Fruit fly (Drosophila melanogaster) whole organism, embryonic: ENCODE data around the gene CG13088.
A peak's percentile ranks its signal among the peaks of the same experiment; 100 is the strongest.

Source experiments
- ATbp ChIP-seq: fragments of 200-800 bp; sonication (Bioruptor generic); optimal IDR thresholded peaks from 2 replicates; lab custom pipeline; 2017; ENCODE audit warnings: missing biosample characterization, mild to moderate bottlenecking, missing genetic modification characterization, missing genetic modification reagents
- Awh ChIP-seq: fragments of 200-800 bp; sonication (Bioruptor generic); IDR thresholded peaks from 2 replicates; pipeline ENCODE4, ENCODE4 v1.3.6; 2022; ENCODE audit warnings: missing biosample characterization, missing genetic modification characterization
- B-H2 ChIP-seq: fragments of 200-800 bp; sonication (Bioruptor generic); optimal IDR thresholded peaks from 2 replicates; lab custom pipeline; 2018; ENCODE audit warnings: missing biosample characterization, mild to moderate bottlenecking, missing genetic modification characterization
- Bdp1 ChIP-seq: fragments of 200-800 bp; sonication (Bioruptor generic); optimal IDR thresholded peaks from 3 replicates; lab custom pipeline; 2016; ENCODE audit warnings: missing biosample characterization, missing genetic modification characterization
- BtbVII ChIP-seq: fragments of 200-800 bp; sonication (Bioruptor generic); optimal IDR thresholded peaks from 3 replicates; lab custom pipeline; 2017; ENCODE audit warnings: missing biosample characterization, mild to moderate bottlenecking, missing genetic modification characterization
- CG10267 ChIP-seq: fragments of 200-800 bp; sonication (Bioruptor generic); optimal IDR thresholded peaks from 2 replicates; lab custom pipeline; 2018; ENCODE audit warnings: missing biosample characterization, mild to moderate bottlenecking, missing genetic modification characterization, moderate library complexity
- CG11456 ChIP-seq: fragments of 200-800 bp; sonication (Bioruptor generic); IDR thresholded peaks from 3 replicates; pipeline ENCODE4 v1.3.6; 2022; ENCODE audit warnings: missing biosample characterization, missing genetic modification characterization
- CG13624 ChIP-seq: fragments of 200-800 bp; sonication (Bioruptor generic); optimal IDR thresholded peaks from 2 replicates; lab custom pipeline; 2016; ENCODE audit warnings: missing biosample characterization, missing genetic modification characterization
- CG14441 ChIP-seq: fragments of 200-800 bp; sonication (Bioruptor generic); IDR thresholded peaks from 2 replicates; pipeline ENCODE4 v1.3.6; 2022; ENCODE audit warnings: missing biosample characterization, missing genetic modification characterization
- CG14860 ChIP-seq: fragments of 200-800 bp; sonication (Bioruptor generic); IDR thresholded peaks from 3 replicates; pipeline ENCODE4 v1.3.6; 2022; ENCODE audit warnings: missing biosample characterization, missing genetic modification characterization; ENCODE audit not compliant: partially characterized antibody
- CG15269 ChIP-seq: fragments of 200-800 bp; sonication (Bioruptor generic); optimal IDR thresholded peaks from 2 replicates; lab custom pipeline; 2018; ENCODE audit warnings: missing biosample characterization, mild to moderate bottlenecking, missing genetic modification characterization, moderate library complexity
- CG2116 ChIP-seq: fragments of 200-800 bp; sonication (Bioruptor generic); optimal IDR thresholded peaks from 3 replicates; lab custom pipeline; 2018; ENCODE audit warnings: missing biosample characterization, mild to moderate bottlenecking, missing genetic modification characterization
- CG31365 ChIP-seq: fragments of 200-800 bp; sonication (Bioruptor generic); optimal IDR thresholded peaks from 2 replicates; lab custom pipeline; 2018; ENCODE audit warnings: missing biosample characterization, mild to moderate bottlenecking, missing genetic modification characterization
- CG32532 ChIP-seq: fragments of 200-800 bp; sonication (Bioruptor generic); IDR thresholded peaks from 2 replicates; pipeline ENCODE4 v1.3.6; 2022; ENCODE audit warnings: missing biosample characterization, missing genetic modification characterization
- CG34376 ChIP-seq: fragments of 200-800 bp; sonication (Bioruptor generic); optimal IDR thresholded peaks from 2 replicates; lab custom pipeline; 2018; ENCODE audit warnings: missing biosample characterization, mild to moderate bottlenecking, missing genetic modification characterization
- CG42726 ChIP-seq: fragments of 200-800 bp; sonication (Bioruptor generic); IDR thresholded peaks from 2 replicates; pipeline ENCODE4 v1.3.6; 2022; ENCODE audit warnings: missing biosample characterization, missing genetic modification characterization; ENCODE audit not compliant: partially characterized antibody
- CG4424 ChIP-seq: fragments of 200-800 bp; sonication (Bioruptor generic); optimal IDR thresholded peaks from 3 replicates; lab custom pipeline; 2016; ENCODE audit warnings: missing biosample characterization, missing genetic modification characterization
- CG6683 ChIP-seq: fragments of 200-800 bp; sonication (Bioruptor generic); optimal IDR thresholded peaks from 2 replicates; lab custom pipeline; 2017; ENCODE audit warnings: missing biosample characterization, mild to moderate bottlenecking, missing genetic modification characterization, missing genetic modification reagents
- CG6791 ChIP-seq: fragments of 200-800 bp; sonication (Bioruptor generic); IDR thresholded peaks from 3 replicates; pipeline ENCODE4 v1.3.6; 2022; ENCODE audit warnings: missing biosample characterization, missing genetic modification characterization; ENCODE audit not compliant: partially characterized antibody
- CG8944 ChIP-seq: fragments of 200-800 bp; sonication (Bioruptor generic); optimal IDR thresholded peaks from 3 replicates; lab custom pipeline; 2016; ENCODE audit warnings: missing biosample characterization, missing genetic modification characterization
- CoRest ChIP-seq: fragments of 200-800 bp; sonication (Bioruptor generic); optimal IDR thresholded peaks from 3 replicates; lab custom pipeline; 2018; ENCODE audit warnings: missing biosample characterization, mild to moderate bottlenecking, missing genetic modification characterization, moderate library complexity
- ERR ChIP-seq: fragments of 200-800 bp; sonication (Bioruptor generic); optimal IDR thresholded peaks from 2 replicates; lab custom pipeline; 2016; ENCODE audit warnings: missing biosample characterization, missing genetic modification characterization
- Kr ChIP-seq: fragments of 200-800 bp; sonication (Bioruptor generic); optimal IDR thresholded peaks from 2 replicates; lab custom pipeline; 2017; ENCODE audit warnings: missing biosample characterization, mild to moderate bottlenecking, missing genetic modification characterization
- Lpt ChIP-seq: fragments of >200 bp; optimal IDR thresholded peaks from 2 replicates; lab custom pipeline; 2018; ENCODE audit warnings: missing biosample characterization, missing genetic modification characterization
- Mrtf ChIP-seq: fragments of 200-800 bp; sonication (Bioruptor generic); IDR thresholded peaks from 3 replicates; pipeline ENCODE4 v1.3.6; 2022; ENCODE audit warnings: missing biosample characterization, missing genetic modification characterization
- NC2β ChIP-seq: fragments of 200-800 bp; sonication (Bioruptor generic); optimal IDR thresholded peaks from 2 replicates; lab custom pipeline; 2016; ENCODE audit warnings: missing biosample characterization, missing genetic modification characterization
- Nf-YC ChIP-seq: fragments of 200-800 bp; optimal IDR thresholded peaks from 3 replicates; lab custom pipeline; 2019; ENCODE audit warnings: missing biosample characterization, mild to moderate bottlenecking, missing genetic modification characterization, moderate library complexity
- Oaz ChIP-seq: fragments of 200-800 bp; sonication (Bioruptor generic); IDR thresholded peaks from 2 replicates; pipeline ENCODE4 v1.3.6; 2022; ENCODE audit warnings: missing biosample characterization, missing genetic modification characterization
- Side ChIP-seq: fragments of 200-800 bp; sonication (Bioruptor generic); optimal IDR thresholded peaks from 2 replicates; lab custom pipeline; 2016; ENCODE audit warnings: missing biosample characterization, missing genetic modification characterization
- ab ChIP-seq: fragments of 200-800 bp; sonication (Bioruptor generic); optimal IDR thresholded peaks from 2 replicates; lab custom pipeline; 2016; ENCODE audit warnings: missing biosample characterization, missing genetic modification characterization
- br ChIP-seq: fragments of >200 bp; optimal IDR thresholded peaks from 2 replicates; lab custom pipeline; 2017
- cad ChIP-seq: fragments of >200 bp; optimal IDR thresholded peaks from 2 replicates; lab custom pipeline; 2017; ENCODE audit warnings: missing biosample characterization, missing genetic modification characterization
- cg ChIP-seq: fragments of 200-800 bp; sonication (Bioruptor generic); optimal IDR thresholded peaks from 3 replicates; lab custom pipeline; 2019; ENCODE audit warnings: missing biosample characterization, mild to moderate bottlenecking, missing genetic modification characterization, moderate library complexity
- hbn ChIP-seq: fragments of 200-800 bp; sonication (Bioruptor generic); IDR thresholded peaks from 2 replicates; pipeline ENCODE4 v1.3.6; 2022; ENCODE audit warnings: missing biosample characterization, missing genetic modification characterization; ENCODE audit not compliant: partially characterized antibody
- jigr1 ChIP-seq: fragments of 200-800 bp; sonication (Bioruptor generic); IDR thresholded peaks from 3 replicates; pipeline ENCODE4 v1.3.6; 2022; ENCODE audit warnings: missing biosample characterization, missing genetic modification characterization
- jing ChIP-seq: fragments of 200-800 bp; sonication (Bioruptor generic); optimal IDR thresholded peaks from 2 replicates; lab custom pipeline; 2018; ENCODE audit warnings: missing biosample characterization, mild to moderate bottlenecking, missing genetic modification characterization
- jumu ChIP-seq: fragments of 200-800 bp; sonication (Bioruptor generic); optimal IDR thresholded peaks from 3 replicates; lab custom pipeline; 2016; ENCODE audit warnings: missing biosample characterization, missing genetic modification characterization
- kah ChIP-seq: fragments of 200-800 bp; sonication (Bioruptor generic); optimal IDR thresholded peaks from 2 replicates; lab custom pipeline; 2018; ENCODE audit warnings: missing biosample characterization, mild to moderate bottlenecking, missing genetic modification characterization
- pfk ChIP-seq: fragments of 200-800 bp; sonication (Bioruptor generic); optimal IDR thresholded peaks from 2 replicates; lab custom pipeline; 2018; ENCODE audit warnings: missing biosample characterization, mild to moderate bottlenecking, missing genetic modification characterization, moderate library complexity
- pho ChIP-seq: fragments of 200-800 bp; sonication (Bioruptor generic); optimal IDR thresholded peaks from 2 replicates; lab custom pipeline; 2016; ENCODE audit warnings: missing biosample characterization, missing genetic modification characterization
- pzg ChIP-seq: fragments of 200-800 bp; sonication (Bioruptor generic); optimal IDR thresholded peaks from 3 replicates; lab custom pipeline; 2018; ENCODE audit warnings: missing biosample characterization, mild to moderate bottlenecking, missing genetic modification characterization, moderate library complexity
- rib ChIP-seq: fragments of 200-800 bp; sonication (Bioruptor generic); IDR thresholded peaks from 2 replicates; pipeline ENCODE4 v1.3.6; 2022; ENCODE audit warnings: missing biosample characterization, missing genetic modification characterization
- ro ChIP-seq: fragments of 200-800 bp; sonication (Bioruptor generic); IDR thresholded peaks from 2 replicates; pipeline ENCODE4 v1.3.6; 2022; ENCODE audit warnings: missing biosample characterization, missing genetic modification characterization
- seq ChIP-seq: fragments of 200-800 bp; sonication (Bioruptor generic); IDR thresholded peaks from 2 replicates; pipeline ENCODE4 v1.3.6; 2022; ENCODE audit warnings: missing biosample characterization, missing genetic modification characterization
- sima ChIP-seq: fragments of 200-800 bp; sonication (Bioruptor generic); optimal IDR thresholded peaks from 2 replicates; lab custom pipeline; 2016; ENCODE audit warnings: missing biosample characterization, missing genetic modification characterization
- sqz ChIP-seq: fragments of 200-800 bp; sonication (Bioruptor generic); optimal IDR thresholded peaks from 3 replicates; lab custom pipeline; 2018; ENCODE audit warnings: missing biosample characterization, mild to moderate bottlenecking, missing genetic modification characterization
- stwl ChIP-seq: fragments of 200-800 bp; sonication (Bioruptor generic); optimal IDR thresholded peaks from 3 replicates; lab custom pipeline; 2018; ENCODE audit warnings: missing biosample characterization, mild to moderate bottlenecking, missing genetic modification characterization, moderate library complexity
- sug ChIP-seq: fragments of 200-800 bp; optimal IDR thresholded peaks from 2 replicates; lab custom pipeline; 2019; ENCODE audit warnings: missing biosample characterization, mild to moderate bottlenecking, missing genetic modification characterization, moderate library complexity
- tna ChIP-seq: fragments of 200-800 bp; sonication (Bioruptor generic); IDR thresholded peaks from 2 replicates; pipeline ENCODE4 v1.3.6; 2022; ENCODE audit warnings: missing biosample characterization, missing genetic modification characterization; ENCODE audit not compliant: partially characterized antibody
- ttk ChIP-seq: fragments of 200-800 bp; sonication (Bioruptor generic); IDR thresholded peaks from 2 replicates; pipeline ENCODE4 v2.1.2; 2022; ENCODE audit warnings: missing biosample characterization, missing genetic modification characterization
- yki ChIP-seq: fragments of >200 bp; optimal IDR thresholded peaks from 3 replicates; lab custom pipeline; 2018

Gene CG13088

DNA sequence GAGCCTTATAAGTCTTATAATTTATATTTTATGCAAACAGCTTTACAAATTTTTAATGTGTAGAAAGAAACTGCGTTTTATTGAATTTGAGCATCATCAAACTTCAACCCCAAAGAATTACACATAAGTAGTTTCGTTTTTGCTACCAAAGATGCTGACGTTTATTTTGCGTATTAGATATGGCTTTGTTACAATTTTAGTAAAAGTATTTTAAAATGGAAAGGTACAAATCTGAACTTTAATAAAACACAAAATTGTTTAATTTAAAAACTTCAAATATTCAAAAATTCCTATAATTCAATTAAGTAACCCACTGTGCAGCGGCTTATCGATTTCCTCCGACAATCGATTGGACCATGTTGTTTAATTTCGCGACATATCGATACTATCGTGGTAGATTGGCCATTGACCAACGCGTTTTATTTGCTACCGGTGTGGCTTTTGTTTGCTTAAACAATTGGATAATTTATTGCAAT is 24.6 kb upstream of the CG13088 start, which contains the start of gene prg (continued):
- TF ChIP-seq cg (GFP tag; lab: Kevin White, UChicago) (no peak), br (lab: Kevin White, UChicago) (no peak), ro (GFP tag; lab: Robert Waterston, UW) (no peak), CoRest (tag; lab: Kevin White, UChicago) (peak; percentile 74), CG4424 (GFP tag; lab: Kevin White, UChicago) (peak; percentile 13), seq (peak; percentile 38; the same call in 1 of the 2 replicates), hbn (GFP tag; lab: Robert Waterston, UW) (peak; percentile 98), cad (GFP tag; lab: Kevin White, UChicago) (no peak), Mrtf (GFP tag; lab: Robert Waterston, UW) (no peak; the same call in 2 of the 3 replicates), kah (GFP tag; lab: Kevin White, UChicago) (no peak), jigr1 (GFP tag; lab: Robert Waterston, UW) (no peak), ATbp (peak; percentile 16), CG11456 (GFP tag; lab: Robert Waterston, UW) (peak; percentile 72; the same call in 2 of the 3 replicates), CG31365 (tag; lab: Kevin White, UChicago) (no peak), CG32532 (peak; percentile 53; the same call in 1 of the 2 replicates), ERR (GFP tag; lab: Kevin White, UChicago) (no peak), CG10267 (tag; lab: Kevin White, UChicago) (peak; percentile 71), NC2β (GFP tag; lab: Kevin White, UChicago) (peak; percentile 2), ab (no peak), stwl (peak; percentile 76), CG6683 (no peak), CG42726 (GFP tag; lab: Robert Waterston, UW) (peak; percentile 95), CG2116 (peak; percentile 75), Bdp1 (no peak), CG15269 (tag; lab: Kevin White, UChicago) (peak; percentile 68), Lpt (no peak), Awh (GFP tag; lab: Robert Waterston, UW) (0 out of 2 replicates have a peak, but pooled peaks have one; percentile 21), B-H2 (GFP tag; lab: Kevin White, UChicago) (peak; percentile 67), rib (GFP tag; lab: Robert Waterston, UW) (peak; percentile 56; the same call in 1 of the 2 replicates), BtbVII (GFP tag; lab: Kevin White, UChicago) (peak; percentile 55), tna (GFP tag; lab: Robert Waterston, UW) (peak; percentile 96), sqz (peak; percentile 22), CG14441 (GFP tag; lab: Robert Waterston, UW) (peak; percentile 48; the same call in 1 of the 2 replicates), Oaz (GFP tag; lab: Robert Waterston, UW) (peak; percentile 32; the same call in 1 of the 2 replicates), jing (no peak), Side (GFP tag; lab: Kevin White, UChicago) (peak; percentile 65), CG8944 (peak; percentile 35), sug (tag; lab: Kevin White, UChicago) (peak; percentile 68), jumu (GFP tag; lab: Kevin White, UChicago) (peak; percentile 71), pfk (GFP tag; lab: Kevin White, UChicago) (no peak), Kr (GFP tag; lab: Kevin White, UChicago) (no peak), pho (GFP tag; lab: Kevin White, UChicago) (peak; percentile 78), sima (GFP tag; lab: Kevin White, UChicago) (no peak), yki (no peak), CG14860 (GFP tag; lab: Robert Waterston, UW) (peak; percentile 94), CG13624 (GFP tag; lab: Kevin White, UChicago) (peak; percentile 66), pzg (GFP tag; lab: Kevin White, UChicago) (peak; percentile 59), ttk (GFP tag; lab: Robert Waterston, UW) (peak; percentile 25; the same call in 1 of the 2 replicates), CG34376 (GFP tag; lab: Kevin White, UChicago) (peak; percentile 61), CG6791 (GFP tag; lab: Robert Waterston, UW) (peak; percentile 97), Nf-YC (tag; lab: Kevin White, UChicago) (peak; percentile 70)
